Fruit fly (Drosophila melanogaster) whole organism, embryonic: ENCODE data around the gene CG9240.

Experiments used
- CG11723 ChIP-seq: fragments of 200-800 bp; sonication (Bioruptor generic); optimal IDR thresholded peaks from 2 replicates; lab custom pipeline; 2017; ENCODE audit warnings: missing biosample characterization, mild to moderate bottlenecking, missing genetic modification characterization
- CTCF ChIP-seq: fragments of 200-800 bp; sonication (Bioruptor generic); optimal IDR thresholded peaks from 2 replicates; lab custom pipeline; 2017; ENCODE audit warnings: missing biosample characterization, mild to moderate bottlenecking, missing genetic modification characterization, moderate library complexity
- Doc3 ChIP-seq: fragments of 200-800 bp; sonication (Bioruptor generic); IDR thresholded peaks from 3 replicates; pipeline ENCODE4 v1.3.6; 2022; ENCODE audit warnings: missing biosample characterization, missing genetic modification characterization; ENCODE audit not compliant: partially characterized antibody
- Nf-YC ChIP-seq: fragments of 200-800 bp; optimal IDR thresholded peaks from 3 replicates; lab custom pipeline; 2019; ENCODE audit warnings: missing biosample characterization, mild to moderate bottlenecking, missing genetic modification characterization, moderate library complexity
- Opbp ChIP-seq: fragments of 200-800 bp; sonication (Bioruptor generic); IDR thresholded peaks from 3 replicates; pipeline ENCODE4 v1.3.6; 2022; ENCODE audit warnings: missing biosample characterization, missing genetic modification characterization; ENCODE audit not compliant: partially characterized antibody
- ase ChIP-seq: fragments of 200-800 bp; sonication (Bioruptor generic); IDR thresholded peaks from 3 replicates; pipeline ENCODE4 v1.3.6; 2022; ENCODE audit warnings: missing biosample characterization, missing genetic modification characterization
- btn ChIP-seq: fragments of 200-800 bp; sonication (Bioruptor generic); optimal IDR thresholded peaks from 2 replicates; lab custom pipeline; 2016; ENCODE audit warnings: missing biosample characterization, missing genetic modification characterization
- cas ChIP-seq: fragments of 200-800 bp; sonication (Bioruptor generic); IDR thresholded peaks from 2 replicates; pipeline ENCODE4 v1.3.6; 2022; ENCODE audit warnings: missing biosample characterization, missing genetic modification characterization
- insv ChIP-seq, 2 experiments: fragments of 200-800 bp; sonication (Bioruptor generic); optimal IDR thresholded peaks; 3 replicates each; lab custom pipeline; 2016 to 2018; ENCODE audit warnings: missing biosample characterization in 2 of 2, missing genetic modification characterization in 2 of 2
- schlank ChIP-seq: fragments of 200-800 bp; sonication (Bioruptor generic); optimal IDR thresholded peaks from 2 replicates; lab custom pipeline; 2018; ENCODE audit warnings: missing biosample characterization, mild to moderate bottlenecking, missing genetic modification characterization

DNA sequence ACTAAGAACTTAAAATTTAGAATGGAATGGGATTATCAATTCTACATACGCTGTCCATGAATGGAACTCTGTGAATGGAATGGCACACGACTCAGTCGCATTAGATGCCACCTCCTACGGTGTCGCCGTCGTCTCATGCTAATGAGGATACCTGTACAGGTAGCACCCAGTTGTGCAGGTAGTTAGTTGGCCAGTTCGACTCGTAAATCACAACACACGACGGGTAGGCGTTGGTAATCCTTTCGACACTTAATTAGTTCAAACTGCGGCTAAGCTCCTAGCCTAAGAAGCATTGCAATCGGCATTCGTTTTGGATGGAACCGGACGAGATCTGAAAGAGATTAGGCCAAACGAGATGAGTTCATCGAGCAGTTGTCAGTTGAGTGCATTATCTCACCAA, 16.6 kb downstream of the CG9240 start:
- no peak for TF ChIP-seq CTCF (GFP tag; lab: Kevin White, UChicago)
- TF ChIP-seq insv (GFP tag; optimal IDR thresholded peaks at IDR 0.05; lab: Kevin White, UChicago), result no peak
- TF ChIP-seq Opbp (GFP tag; lab: Robert Waterston, UW), result no peak
- no peak for TF ChIP-seq btn (GFP tag; lab: Kevin White, UChicago)
- TF ChIP-seq CG11723 (GFP tag; lab: Kevin White, UChicago), result no peak
- TF ChIP-seq cas (GFP tag; lab: Robert Waterston, UW), result no peak
- no peak for TF ChIP-seq Doc3 (GFP tag; lab: Robert Waterston, UW)
- TF ChIP-seq schlank (tag; lab: Kevin White, UChicago), result no peak
- no peak for TF ChIP-seq ase (GFP tag; lab: Robert Waterston, UW)
- no peak for TF ChIP-seq Nf-YC (tag; lab: Kevin White, UChicago)
